Worm (Caenorhabditis elegans) whole organism, L4 larva: ENCODE data around the gene rfk-1.

Experiments used
- F37D6.2 ChIP-seq: sonication (generic microtip); optimal IDR thresholded peaks from 2 replicates; lab custom pipeline; 2016; ENCODE audit warnings: mild to moderate bottlenecking, missing genetic modification characterization, missing compliant biosample characterization
- Y75B8A.6 ChIP-seq: fragments of 200-800 bp; sonication (Bioruptor generic); IDR thresholded peaks from 2 replicates; pipeline ENCODE4 v1.3.6; 2022; ENCODE audit warnings: missing genetic modification reagents, missing genetic modification characterization, missing compliant biosample characterization
- aha-1 ChIP-seq: fragments of 150-350 bp; peaks from one replicate; lab custom pipeline; 2014; ENCODE audit warnings: missing biosample characterization, missing genetic modification characterization
- ceh-32 ChIP-seq: sonication (generic microtip); optimal IDR thresholded peaks from 2 replicates; lab custom pipeline; 2016; ENCODE audit warnings: mild to moderate bottlenecking, missing genetic modification characterization, missing compliant biosample characterization; ENCODE audit not compliant: poor library complexity
- ces-1 ChIP-seq: fragments of 150-350 bp; sonication (generic microtip); optimal IDR thresholded peaks from 4 replicates; lab custom pipeline; 2014; ENCODE audit warnings: missing biosample characterization, missing genetic modification reagents, missing genetic modification characterization
- ctbp-1 ChIP-seq: fragments of 200-800 bp; sonication (Bioruptor generic); IDR thresholded peaks from 2 replicates; pipeline ENCODE4 v1.3.6; 2022; ENCODE audit warnings: missing genetic modification reagents, missing genetic modification characterization, missing compliant biosample characterization
- daf-12 ChIP-seq: fragments of 150-350 bp; optimal IDR thresholded peaks from 2 replicates; lab custom pipeline; 2014; ENCODE audit warnings: missing biosample characterization, missing genetic modification reagents, missing genetic modification characterization
- daf-16 ChIP-seq, 3 experiments: sonication (generic microtip); optimal IDR thresholded peaks; 2 replicates each; lab custom pipeline; 2016 to 2017; ENCODE audit warnings: missing genetic modification characterization in 3 of 3, missing genetic modification reagents in 3 of 3, mild to moderate bottlenecking in 2 of 3, missing compliant biosample characterization in 2 of 3, missing biosample characterization in 1 of 3, moderate library complexity in 1 of 3
- dmd-6 ChIP-seq: fragments of 200-800 bp; sonication (Bioruptor generic); IDR thresholded peaks from 2 replicates; pipeline ENCODE4 v1.3.6; 2022; ENCODE audit warnings: missing genetic modification reagents, missing genetic modification characterization, missing compliant biosample characterization
- duxl-1 ChIP-seq: sonication (generic microtip); optimal IDR thresholded peaks from 2 replicates; lab custom pipeline; 2016; ENCODE audit warnings: mild to moderate bottlenecking, missing genetic modification characterization, moderate library complexity, missing compliant biosample characterization; ENCODE audit not compliant: poor library complexity
- dve-1 ChIP-seq: sonication (generic microtip); optimal IDR thresholded peaks from 2 replicates; lab custom pipeline; 2017; ENCODE audit warnings: antibody characterized with exemption, mild to moderate bottlenecking, missing genetic modification characterization, missing compliant biosample characterization; ENCODE audit not compliant: insufficient read depth
- fkh-10 ChIP-seq: fragments of 150-350 bp; optimal IDR thresholded peaks from 2 replicates; lab custom pipeline; 2014; ENCODE audit warnings: missing biosample characterization, missing genetic modification reagents, missing genetic modification characterization
- gei-8 ChIP-seq: fragments of 200-800 bp; sonication (Bioruptor generic); optimal IDR thresholded peaks from 2 replicates; lab custom pipeline; 2018; ENCODE audit warnings: mild to moderate bottlenecking, missing genetic modification characterization, missing compliant biosample characterization
- hlh-11 ChIP-seq: fragments of 200-800 bp; sonication (Bioruptor generic); optimal IDR thresholded peaks from 2 replicates; lab custom pipeline; 2018; ENCODE audit warnings: mild to moderate bottlenecking, missing genetic modification characterization, missing compliant biosample characterization
- hmg-1.1 ChIP-seq: fragments of 200-800 bp; sonication (Bioruptor generic); IDR thresholded peaks from 2 replicates; pipeline ENCODE4 v1.3.6; 2022; ENCODE audit warnings: missing genetic modification reagents, missing genetic modification characterization, missing compliant biosample characterization
- lin-39 ChIP-seq: fragments of 150-350 bp; optimal IDR thresholded peaks from 2 replicates; lab custom pipeline; 2014; ENCODE audit warnings: missing biosample characterization, missing genetic modification reagents, missing genetic modification characterization
- madf-9 ChIP-seq: fragments of 200-800 bp; sonication (Bioruptor generic); conservative IDR thresholded peaks from 2 replicates; pipeline ENCODE4 v1.3.6; 2022; ENCODE audit warnings: missing genetic modification reagents, missing genetic modification characterization, missing compliant biosample characterization
- mdl-1 ChIP-seq, 2 experiments: fragments of 150-350 bp in 1 of 2; sonication (generic microtip) in 1 of 2; optimal IDR thresholded peaks; 2 replicates each; lab custom pipeline; 2014 to 2017; ENCODE audit warnings: missing biosample characterization in 2 of 2, missing genetic modification characterization in 2 of 2
- mdt-29 ChIP-seq: fragments of 200-800 bp; sonication (Bioruptor generic); IDR thresholded peaks from 2 replicates; pipeline ENCODE4 v1.3.6; 2022; ENCODE audit warnings: missing genetic modification reagents, missing genetic modification characterization, missing compliant biosample characterization
- mes-2 ChIP-seq: sonication (generic microtip); optimal IDR thresholded peaks from 2 replicates; lab custom pipeline; 2016; ENCODE audit warnings: missing genotype, mild to moderate bottlenecking, missing genetic modification characterization, missing compliant biosample characterization; ENCODE audit not compliant: poor library complexity, severe bottlenecking
- nhr-111 ChIP-seq: fragments of 200-800 bp; sonication (Bioruptor generic); optimal IDR thresholded peaks from 2 replicates; lab custom pipeline; 2018; ENCODE audit warnings: mild to moderate bottlenecking, missing genetic modification characterization, missing compliant biosample characterization
- nhr-28 ChIP-seq: fragments of 150-350 bp; optimal IDR thresholded peaks from 2 replicates; lab custom pipeline; 2014; ENCODE audit warnings: missing biosample characterization, missing genetic modification characterization
- nhr-77 ChIP-seq: fragments of 150-350 bp; optimal IDR thresholded peaks from 2 replicates; lab custom pipeline; 2014; ENCODE audit warnings: missing biosample characterization, missing genetic modification characterization
- php-3 ChIP-seq: fragments of 200-800 bp; sonication (Bioruptor generic); IDR thresholded peaks from 2 replicates; pipeline ENCODE4 v1.3.6; 2022; ENCODE audit warnings: missing genetic modification reagents, missing genetic modification characterization, missing compliant biosample characterization
- pqm-1 ChIP-seq: sonication (generic microtip); optimal IDR thresholded peaks from 2 replicates; lab custom pipeline; 2017; ENCODE audit warnings: missing biosample characterization, missing genetic modification characterization
- rbr-2 ChIP-seq: sonication (generic microtip); optimal IDR thresholded peaks from 2 replicates; lab custom pipeline; 2016; ENCODE audit warnings: missing genotype, missing genetic modification characterization, missing compliant biosample characterization
- sdz-12 ChIP-seq: fragments of 200-800 bp; sonication (Bioruptor generic); optimal IDR thresholded peaks from 2 replicates; lab custom pipeline; 2018; ENCODE audit warnings: mild to moderate bottlenecking, missing genetic modification characterization, missing compliant biosample characterization
- set-16 ChIP-seq: fragments of 200-800 bp; sonication (Bioruptor generic); IDR thresholded peaks from 2 replicates; pipeline ENCODE4 v1.3.6; 2022; ENCODE audit warnings: missing genetic modification reagents, missing genetic modification characterization, missing compliant biosample characterization
- unc-62 ChIP-seq, 3 experiments: fragments of 150-350 bp in 1 of 3; sonication (generic microtip); optimal IDR thresholded peaks in 2 of 3; peaks in 1 of 3; 1 replicate in 1 of 3; 2 replicates in 2 of 3; lab custom pipeline; 2014 to 2017; ENCODE audit warnings: missing biosample characterization in 3 of 3, missing genetic modification characterization in 3 of 3, missing genetic modification reagents in 3 of 3, missing genotype in 1 of 3

rfk-1 gene

DNA sequence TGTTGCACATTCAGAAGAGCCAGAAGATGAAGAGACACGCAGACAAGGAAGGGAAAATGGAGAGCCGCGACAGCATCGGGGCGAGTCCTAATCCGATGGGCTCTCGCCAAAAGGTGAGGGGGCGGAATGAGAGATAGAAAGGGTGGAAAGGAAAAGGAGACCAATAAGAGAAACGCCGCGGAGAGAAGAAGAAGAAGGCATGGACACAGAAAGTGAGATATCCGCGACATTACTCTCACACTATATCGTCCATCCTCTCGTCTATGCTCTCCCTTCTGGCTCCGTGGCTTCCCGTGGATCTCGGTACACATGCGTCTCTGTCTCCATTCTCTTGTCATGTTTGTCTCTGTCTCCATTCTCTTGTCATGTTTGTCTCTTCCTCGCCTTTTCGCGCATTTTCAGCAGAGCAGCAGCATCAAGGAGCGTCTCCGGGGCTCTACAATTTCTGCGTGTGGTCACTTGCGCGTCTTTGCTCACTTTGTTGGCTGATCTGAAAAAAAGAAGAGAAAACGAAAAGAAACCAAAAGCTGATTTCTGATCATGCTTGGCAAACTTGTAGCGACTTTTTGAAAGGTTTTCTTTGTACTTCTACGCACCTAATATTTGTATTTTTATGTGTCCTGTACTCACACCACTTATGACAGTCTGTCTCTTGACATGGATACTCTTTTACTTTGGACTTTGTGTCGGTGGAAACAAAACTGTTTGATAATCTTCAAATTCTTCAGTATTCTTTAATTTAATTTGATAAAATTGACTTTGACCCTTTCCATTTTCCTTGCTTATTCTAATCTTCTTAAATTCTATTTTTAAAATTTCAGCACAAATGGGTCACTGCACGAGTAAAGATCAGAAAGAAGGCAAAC is 5.9 kb downstream of the rfk-1 start, which contains the start of gene gpa-7 (continued):
- peak in 1 of 2 experiments; percentile 99 for TF ChIP-seq unc-62 (GFP tag; optimal IDR thresholded peaks at IDR 0.05 in 1 of 2; lab: Kevin White, UChicago)
- no peak for TF ChIP-seq unc-62 (tag; optimal IDR thresholded peaks at IDR 0.05; lab: Kevin White, UChicago)
- peak; percentile 72 for TF ChIP-seq set-16 (GFP tag; lab: Robert Waterston, UW)
- peak; percentile 64 for TF ChIP-seq F37D6.2 (tag; lab: Kevin White, UChicago)
- peak; percentile 45 for TF ChIP-seq ceh-32
- peak; percentile 65 for TF ChIP-seq gei-8 (GFP tag; lab: Kevin White, UChicago)
- no peak for TF ChIP-seq mdt-29 (GFP tag; lab: Robert Waterston, UW)
- TF ChIP-seq, all 104 proteins: peak for 20

DNA sequence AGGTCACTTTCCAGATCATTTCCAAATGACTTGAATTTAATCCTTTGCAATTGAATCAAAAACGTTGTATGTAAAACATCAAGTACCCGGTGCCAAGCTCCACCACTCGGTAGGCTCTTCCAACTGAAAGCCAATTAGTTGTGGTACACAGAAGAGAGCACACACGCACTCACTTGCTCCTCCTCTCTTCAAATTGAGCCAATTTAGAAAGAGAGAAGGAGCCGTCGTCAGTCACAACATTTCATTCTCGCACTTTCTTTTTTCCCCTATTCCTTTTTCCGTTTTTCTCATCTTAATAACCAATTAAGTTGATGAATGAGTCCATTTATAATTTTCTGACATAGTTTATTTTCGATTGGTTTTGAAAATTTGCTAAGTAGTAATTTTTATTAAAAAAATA is 11.0 kb downstream of the rfk-1 start:
- TF ChIP-seq Y75B8A.6 (no peak), ces-1 (GFP tag; lab: Kevin White, UChicago) (peak; percentile 28), ctbp-1 (0 out of 2 replicates have a peak, but pooled peaks have one; percentile 22), hmg-1.1 (GFP tag; lab: Robert Waterston, UW) (0 out of 2 replicates have a peak, but pooled peaks have one; percentile 7), aha-1 (tag; lab: Kevin White, UChicago) (peak; percentile 95), nhr-111 (GFP tag; lab: Kevin White, UChicago) (no peak)

- TF ChIP-seq mdl-1 (tag; optimal IDR thresholded peaks at IDR 0.05; lab: Kevin White, UChicago) (no peak), fkh-10 (peak; percentile 10), ces-1 (GFP tag; lab: Kevin White, UChicago) (peak; percentile 38)
Observed at ce11 chrIV:10396827-10397226, 12.4 kb downstream of the rfk-1 start.

DNA sequence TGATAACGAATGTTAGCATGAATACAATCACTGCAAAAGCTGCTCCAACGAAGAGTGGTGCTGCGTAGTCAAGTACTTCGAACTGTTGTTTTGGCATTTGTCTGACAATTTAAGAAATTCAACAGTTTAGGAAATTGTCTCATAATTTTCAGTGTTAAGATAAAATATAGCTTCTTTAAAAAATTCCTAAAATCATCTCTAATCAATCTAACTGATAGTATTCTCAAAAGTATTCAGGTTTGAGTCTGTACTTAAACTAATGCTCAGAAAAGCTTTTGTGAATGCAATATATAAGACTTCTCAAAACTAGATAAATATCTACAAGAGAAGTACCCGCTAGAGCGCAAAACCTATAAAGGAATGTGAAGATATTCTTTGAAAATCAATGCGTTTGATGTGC is 14.4 kb downstream of the rfk-1 start, which contains the start of gene R10H10.4:
TSS of gene R10H10.4 (minus strand) at position 101 of the 400 bp plus-strand sequence.
- TF ChIP-seq ctbp-1 (no peak), mes-2 (tag; lab: Kevin White, UChicago) (no peak), duxl-1 (tag; lab: Kevin White, UChicago) (no peak), php-3 (GFP tag; lab: Robert Waterston, UW) (no peak), lin-39 (tag; lab: Kevin White, UChicago) (no peak), rbr-2 (tag; lab: Kevin White, UChicago) (no peak)

ce11 chrIV:10391827-10392226 is 17.4 kb downstream of the rfk-1 start, which contains the start of gene spe-26:
spe-26 (minus strand) TSS chrIV:10391927.
- TF ChIP-seq sdz-12, result no peak
- peak in 1 of 2 experiments; percentile 24 for TF ChIP-seq unc-62 (GFP tag; optimal IDR thresholded peaks at IDR 0.05 in 1 of 2; lab: Kevin White, UChicago)
- TF ChIP-seq unc-62 (tag; optimal IDR thresholded peaks at IDR 0.05; lab: Kevin White, UChicago), result no peak
- TF ChIP-seq madf-9 (GFP tag; lab: Robert Waterston, UW), result no peak
- TF ChIP-seq, all 104 proteins: peak for 1

DNA sequence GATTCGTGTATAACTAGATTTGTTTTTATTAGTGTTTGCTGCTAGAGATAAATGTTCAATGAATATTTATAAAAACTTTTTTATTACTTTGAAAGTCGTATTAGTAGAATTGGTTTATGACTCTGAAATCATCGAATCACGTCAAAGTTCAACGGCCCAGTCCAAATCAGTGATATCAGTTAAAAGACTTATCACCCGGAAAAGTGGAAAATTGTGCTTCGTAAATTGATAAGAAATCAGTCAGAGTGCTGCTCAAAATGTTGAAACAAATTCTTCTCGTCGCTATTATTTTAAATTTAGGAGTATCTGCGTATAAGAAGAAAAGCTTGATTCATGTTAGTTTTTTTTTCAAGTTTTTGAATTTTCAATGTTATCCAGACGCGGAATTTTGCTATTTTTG is 21.0 kb downstream of the rfk-1 start, which contains the start of gene R10H10.3:
TSS of gene R10H10.3 (plus strand) at position 243 of the 400 bp plus-strand sequence.
- TF ChIP-seq daf-12, result no peak
- TF ChIP-seq nhr-77, result peak; percentile 78
- peak; percentile 60 for TF ChIP-seq dmd-6 (GFP tag; lab: Robert Waterston, UW)
- peak; percentile 12 for TF ChIP-seq aha-1 (tag; lab: Kevin White, UChicago)
- peak; percentile 22 for TF ChIP-seq hlh-11 (tag; lab: Kevin White, UChicago)
- TF ChIP-seq daf-16 (GFP tag; optimal IDR thresholded peaks at IDR 0.05; lab: Kevin White, UChicago), result no peak
- TF ChIP-seq daf-16 (tag; optimal IDR thresholded peaks at IDR 0.05; lab: Kevin White, UChicago), result peak; percentile 26
- peak; percentile 50 for TF ChIP-seq dve-1 (tag; lab: Kevin White, UChicago)
- TF ChIP-seq nhr-28, result peak; percentile 69
- TF ChIP-seq php-3 (GFP tag; lab: Robert Waterston, UW), result no peak
- peak; percentile 97 for TF ChIP-seq pqm-1 (tag; lab: Kevin White, UChicago)
